Worm (Caenorhabditis elegans) whole organism, mixed stage, embryonic: ENCODE data around the gene F10E9.10.

Experiments
- blmp-1 ChIP-seq: fragments of 150-350 bp; optimal IDR thresholded peaks from 2 replicates; lab custom pipeline; 2014; ENCODE audit warnings: missing biosample characterization, missing genetic modification characterization
- ceh-43 ChIP-seq: fragments of 200-800 bp; sonication (Bioruptor generic); optimal IDR thresholded peaks from 2 replicates; lab custom pipeline; 2018; ENCODE audit warnings: mild to moderate bottlenecking, missing genetic modification characterization, moderate library complexity, missing compliant biosample characterization
- ceh-83 ChIP-seq: fragments of 200-800 bp; sonication (Bioruptor generic); optimal IDR thresholded peaks from 2 replicates; lab custom pipeline; 2018; ENCODE audit warnings: mild to moderate bottlenecking, missing genetic modification characterization, missing compliant biosample characterization
- ces-1 ChIP-seq: fragments of 150-350 bp; optimal IDR thresholded peaks from 2 replicates; lab custom pipeline; 2014; ENCODE audit warnings: missing biosample characterization, missing genetic modification reagents, missing genetic modification characterization
- drap-1 ChIP-seq: fragments of 200-800 bp; sonication (Bioruptor generic); optimal IDR thresholded peaks from 3 replicates; lab custom pipeline; 2018; ENCODE audit warnings: mild to moderate bottlenecking, missing genetic modification characterization, missing compliant biosample characterization
- lin-13 ChIP-seq: fragments of 150-350 bp; optimal IDR thresholded peaks from 2 replicates; lab custom pipeline; 2014; ENCODE audit warnings: missing biosample characterization, missing genetic modification characterization
- lsy-2 ChIP-seq: fragments of 150-350 bp; optimal IDR thresholded peaks from 2 replicates; lab custom pipeline; 2014; ENCODE audit warnings: missing biosample characterization, missing genetic modification characterization
- mab-5 ChIP-seq: fragments of 150-350 bp; optimal IDR thresholded peaks from 2 replicates; lab custom pipeline; 2014; ENCODE audit warnings: missing biosample characterization, missing genetic modification characterization
- mep-1 ChIP-seq: fragments of 150-350 bp; optimal IDR thresholded peaks from 2 replicates; lab custom pipeline; 2017; ENCODE audit warnings: missing biosample characterization, missing genetic modification reagents, missing genetic modification characterization, inconsistent platforms
- nhr-28 ChIP-seq: fragments of 150-350 bp; optimal IDR thresholded peaks from 2 replicates; lab custom pipeline; 2014; ENCODE audit warnings: missing biosample characterization, missing genetic modification characterization
- pha-4 ChIP-seq: fragments of 150-350 bp; optimal IDR thresholded peaks from 2 replicates; lab custom pipeline; 2018; ENCODE audit warnings: missing biosample characterization, missing genetic modification reagents, missing genetic modification characterization
- snpc-4 ChIP-seq: fragments of 150-350 bp; optimal IDR thresholded peaks from 2 replicates; lab custom pipeline; 2014; ENCODE audit warnings: missing biosample characterization, missing genetic modification characterization
- zip-8 ChIP-seq: fragments of 150-350 bp; optimal IDR thresholded peaks from 2 replicates; lab custom pipeline; 2014; ENCODE audit warnings: missing biosample characterization, missing genetic modification characterization

ce11 chrIII:8320183-8320582 lies at the start of gene F10E9.10:
- no peak for TF ChIP-seq lin-13
- TF ChIP-seq snpc-4 (tag; lab: Kevin White, UChicago): no peak
- TF ChIP-seq mab-5 (tag; lab: Kevin White, UChicago): no peak
- TF ChIP-seq zip-8 (tag; lab: Kevin White, UChicago): no peak
- no peak for TF ChIP-seq nhr-28
- no peak for TF ChIP-seq ceh-83
- no peak for TF ChIP-seq mep-1 (tag; lab: Kevin White, UChicago)
- TF ChIP-seq blmp-1 (tag; lab: Kevin White, UChicago): no peak
- no peak for TF ChIP-seq pha-4 (tag; lab: Kevin White, UChicago)
- no peak for TF ChIP-seq ceh-43 (GFP tag; lab: Kevin White, UChicago)
- no peak for TF ChIP-seq ces-1
- no peak for TF ChIP-seq lsy-2 (tag; lab: Kevin White, UChicago)
- no peak for TF ChIP-seq drap-1
